Worm (Caenorhabditis elegans) whole organism, dauer: ENCODE measurements around the gene unc-62.
A peak's percentile ranks its signal among the peaks of the same experiment; 100 is the strongest.

Experiments used
- unc-62 ChIP-seq: sonication (generic microtip); optimal IDR thresholded peaks from 2 replicates; lab custom pipeline; 2017; ENCODE audit warnings: missing biosample characterization, missing genetic modification reagents, missing genetic modification characterization

unc-62 gene

ce11 chrV:4499156-4499808 is 2.0 kb downstream of the unc-62 start:
- TF ChIP-seq unc-62 (GFP tag; lab: Kevin White, UChicago): peak; percentile 67

ce11 chrV:4500709-4501108 is 3.4 kb downstream of the unc-62 start:
- TF ChIP-seq unc-62 (GFP tag; lab: Kevin White, UChicago): no peak

- no peak for TF ChIP-seq unc-62 (GFP tag; lab: Kevin White, UChicago)
Observed at ce11 chrV:4501974-4502373, 4.7 kb downstream of the unc-62 start.

ce11 chrV:4502624-4503023 is 5.4 kb downstream of the unc-62 start:
- no peak for TF ChIP-seq unc-62 (GFP tag; lab: Kevin White, UChicago)

ce11 chrV:4503868-4504365 is 6.7 kb downstream of the unc-62 start:
- no peak for TF ChIP-seq unc-62 (GFP tag; lab: Kevin White, UChicago)

ce11 chrV:4504445-4504844 is 7.2 kb downstream of the unc-62 start:
- TF ChIP-seq unc-62 (GFP tag; lab: Kevin White, UChicago): no peak

- no peak for TF ChIP-seq unc-62 (GFP tag; lab: Kevin White, UChicago)
Observed at ce11 chrV:4505000-4505399, 7.7 kb downstream of the unc-62 start.

ce11 chrV:4505408-4506270 is 8.4 kb downstream of the unc-62 start:
- TF ChIP-seq unc-62 (GFP tag; lab: Kevin White, UChicago): no peak

- TF ChIP-seq unc-62 (GFP tag; lab: Kevin White, UChicago): no peak
Observed at ce11 chrV:4506681-4507080, 9.4 kb downstream of the unc-62 start.

ce11 chrV:4507129-4507528 is 9.9 kb downstream of the unc-62 start:
- TF ChIP-seq unc-62 (GFP tag; lab: Kevin White, UChicago): no peak

ce11 chrV:4507836-4508462 is 10.7 kb downstream of the unc-62 start:
- TF ChIP-seq unc-62 (GFP tag; lab: Kevin White, UChicago): peak; percentile 80

- no peak for TF ChIP-seq unc-62 (GFP tag; lab: Kevin White, UChicago)
Observed at ce11 chrV:4508772-4509171, 11.5 kb downstream of the unc-62 start.

ce11 chrV:4509319-4509937 is 12.2 kb downstream of the unc-62 start:
- no peak for TF ChIP-seq unc-62 (GFP tag; lab: Kevin White, UChicago)

- TF ChIP-seq unc-62 (GFP tag; lab: Kevin White, UChicago): no peak
Observed at ce11 chrV:4510351-4510750, 13.1 kb downstream of the unc-62 start.

ce11 chrV:4512733-4513132 is 15.5 kb downstream of the unc-62 start, which contains the start of gene T28F12.1:
Gene T28F12.1, plus strand, starts transcription at chrV:4513033.
- no peak for TF ChIP-seq unc-62 (GFP tag; lab: Kevin White, UChicago)

- TF ChIP-seq unc-62 (GFP tag; lab: Kevin White, UChicago): no peak
Observed at ce11 chrV:4518657-4519056, 21.4 kb downstream of the unc-62 start.
